Fruit fly (Drosophila melanogaster) S2 (cell line): ENCODE measurements around the gene Taf9.
A peak's percentile ranks its signal among the peaks of the same experiment; 100 is the strongest.

Source experiments
- CG8478 ChIP-seq: fragments of >200 bp; optimal IDR thresholded peaks from 2 replicates; lab custom pipeline; 2018
- CTCF ChIP-seq, 2 experiments: fragments of >200 bp; optimal IDR thresholded peaks; 2 replicates each; lab custom pipeline; 2018

The Taf9 gene

dm6 chrX:17828298-17829033 is 13.5 kb upstream of the Taf9 start:
- TF ChIP-seq CTCF (optimal IDR thresholded peaks at IDR 0.05; lab: Kevin White, UChicago) (no peak), CG8478 (lab: Kevin White, UChicago) (no peak)

dm6 chrX:17829083-17829997 is 12.6 kb upstream of the Taf9 start:
- TF ChIP-seq CG8478 (lab: Kevin White, UChicago) (no peak), CTCF (optimal IDR thresholded peaks at IDR 0.05; lab: Kevin White, UChicago) (no peak)

dm6 chrX:17830211-17830616 is 11.7 kb upstream of the Taf9 start:
- no peak for TF ChIP-seq CTCF (optimal IDR thresholded peaks at IDR 0.05; lab: Kevin White, UChicago)

- TF ChIP-seq CTCF (optimal IDR thresholded peaks at IDR 0.05; lab: Kevin White, UChicago) (no peak), CG8478 (lab: Kevin White, UChicago) (no peak)
Measured at dm6 chrX:17830644-17831043, 11.3 kb upstream of the Taf9 start, which contains the start of gene CG6398. Gene CG6398 (plus strand): TSS chrX:17830828.

- no peak for TF ChIP-seq CTCF (optimal IDR thresholded peaks at IDR 0.05; lab: Kevin White, UChicago)
- TF ChIP-seq CG8478 (lab: Kevin White, UChicago) = no peak
Measured at dm6 chrX:17832163-17833014, 9.6 kb upstream of the Taf9 start.

- TF ChIP-seq CTCF (optimal IDR thresholded peaks at IDR 0.05; lab: Kevin White, UChicago) = no peak
- no peak for TF ChIP-seq CG8478 (lab: Kevin White, UChicago)
Measured at dm6 chrX:17833986-17834385, 8.0 kb upstream of the Taf9 start.

dm6 chrX:17834754-17835153 is 7.2 kb upstream of the Taf9 start:
- TF ChIP-seq CTCF (optimal IDR thresholded peaks at IDR 0.05; lab: Kevin White, UChicago) (no peak), CG8478 (lab: Kevin White, UChicago) (no peak)

- TF ChIP-seq CTCF (optimal IDR thresholded peaks at IDR 0.05; lab: Kevin White, UChicago) = no peak
- no peak for TF ChIP-seq CG8478 (lab: Kevin White, UChicago)
Measured at dm6 chrX:17836420-17836932, 5.5 kb upstream of the Taf9 start.

- no peak for TF ChIP-seq CTCF (optimal IDR thresholded peaks at IDR 0.05; lab: Kevin White, UChicago)
- TF ChIP-seq CG8478 (lab: Kevin White, UChicago) = no peak
Measured at dm6 chrX:17844623-17845022, 2.7 kb downstream of the Taf9 start, which contains the start of the genes CG8142 and Ucp4A. Gene CG8142 (minus strand): TSS chrX:17844704. Gene Ucp4A (plus strand): TSS chrX:17844949.

- TF ChIP-seq CG8478 (lab: Kevin White, UChicago) (no peak), CTCF (optimal IDR thresholded peaks at IDR 0.05; lab: Kevin White, UChicago) (no peak)
Measured at dm6 chrX:17845820-17846379, 3.9 kb downstream of the Taf9 start.

- TF ChIP-seq CG8478 (lab: Kevin White, UChicago) (no peak), CTCF (optimal IDR thresholded peaks at IDR 0.05; lab: Kevin White, UChicago) (peak; percentile 33 to 47)
Measured at dm6 chrX:17850179-17850578, 8.2 kb downstream of the Taf9 start, which contains the start of the genes CG15814 and Spt7. Gene CG15814 (minus strand): TSS chrX:17850342. Gene Spt7 (plus strand): TSS chrX:17850460.

- TF ChIP-seq CTCF (optimal IDR thresholded peaks at IDR 0.05; lab: Kevin White, UChicago) (no peak), CG8478 (lab: Kevin White, UChicago) (no peak)
Measured at dm6 chrX:17852457-17852856, 10.5 kb downstream of the Taf9 start, which contains the start of gene CG32554. Gene CG32554 (minus strand): TSS chrX:17852685.

dm6 chrX:17856029-17856428 is 14.1 kb downstream of the Taf9 start, which contains the start of gene Mco4:
Gene Mco4 (minus strand): TSS chrX:17856129.
- TF ChIP-seq CTCF (optimal IDR thresholded peaks at IDR 0.05; lab: Kevin White, UChicago) = no peak
- TF ChIP-seq CG8478 (lab: Kevin White, UChicago) = no peak
